Fruit fly (Drosophila melanogaster): ENCODE data around the gene skd.

Gene skd

dm6 chr3L:21027657-21028255, 522 bp upstream of the skd start, which contains the start of gene Pdss2 (continued):
- TF ChIP-seq Pdp1 (GFP tag; optimal IDR thresholded peaks at IDR 0.05) (peak; percentile 17 to 72), CG2120 (GFP tag; optimal IDR thresholded peaks at IDR 0.05) (peak; percentile 86), esg (GFP tag; conservative IDR thresholded peaks at IDR 0.05) (peak; percentile 63; the same call in 1 of the 2 replicates), Tbp (GFP tag; optimal IDR thresholded peaks at IDR 0.05) (no peak), Atf-2 (GFP tag; optimal IDR thresholded peaks at IDR 0.05) (peak; percentile 27), CG2129 (GFP tag; IDR thresholded peaks at IDR 0.05; ENCODE audit: partially characterized antibody) (0 out of 2 replicates have a peak, but pooled peaks have one; percentile 39), stwl (tag; optimal IDR thresholded peaks at IDR 0.05) (peak; percentile 17), CG14965 (GFP tag; optimal IDR thresholded peaks at IDR 0.05; ENCODE audit: borderline replicate concordance) (no peak), ac (GFP tag; optimal IDR thresholded peaks at IDR 0.05) (no peak), nerfin-1 (tag; optimal IDR thresholded peaks at IDR 0.05) (peak; percentile 94), cas (GFP tag; IDR thresholded peaks at IDR 0.05) (peak; percentile 46; the same call in 1 of the 2 replicates), CG10543 (GFP tag; optimal IDR thresholded peaks at IDR 0.05) (peak; percentile 88), ato (GFP tag; IDR thresholded peaks at IDR 0.05; ENCODE audit: partially characterized antibody) (peak; percentile 45; the same call in 1 of the 2 replicates), ci (GFP tag; IDR thresholded peaks at IDR 0.05) (peak; percentile 85), BtbVII (GFP tag; optimal IDR thresholded peaks at IDR 0.05) (peak; percentile 18), CG7556 (GFP tag; optimal IDR thresholded peaks at IDR 0.05) (peak; percentile 60), CG3838 (GFP tag; optimal IDR thresholded peaks at IDR 0.05) (peak; percentile 25), CG17912 (GFP tag; optimal IDR thresholded peaks at IDR 0.05) (no peak), wek (GFP tag; optimal IDR thresholded peaks at IDR 0.05) (peak; percentile 8), gro (GFP tag; optimal IDR thresholded peaks at IDR 0.05) (peak; percentile 72), aop (GFP tag; IDR thresholded peaks at IDR 0.05) (peak; percentile 45; the same call in 1 of the 2 replicates), Chrac-16 (GFP tag; optimal IDR thresholded peaks at IDR 0.05) (peak; percentile 80), Sox100B (GFP tag; optimal IDR thresholded peaks at IDR 0.05) (peak; percentile 53), ttk (GFP tag; IDR thresholded peaks at IDR 0.05) (peak; percentile 71), Poxn (GFP tag; IDR thresholded peaks at IDR 0.05) (peak; percentile 64; the same call in 1 of the 2 replicates), Hr78 (GFP tag; optimal IDR thresholded peaks at IDR 0.05) (peak in 1 of 2 experiments; percentile 22), CG14441 (GFP tag; IDR thresholded peaks at IDR 0.05) (peak; percentile 77), CG12071 (GFP tag; optimal IDR thresholded peaks at IDR 0.05) (no peak), Oli (tag; optimal IDR thresholded peaks at IDR 0.05) (peak; percentile 37), CG42726 (GFP tag; IDR thresholded peaks at IDR 0.05; ENCODE audit: partially characterized antibody) (peak; percentile 70; the same call in 1 of the 2 replicates), tx (GFP tag; optimal IDR thresholded peaks at IDR 0.05) (no peak), chm (GFP tag; IDR thresholded peaks at IDR 0.05) (peak; percentile 66), rib (GFP tag; IDR thresholded peaks at IDR 0.05) (peak; percentile 93), Dll (GFP tag; IDR thresholded peaks at IDR 0.05; ENCODE audit: partially characterized antibody) (peak; percentile 78), tup (GFP tag; optimal IDR thresholded peaks at IDR 0.05) (no peak), mam (GFP tag; optimal IDR thresholded peaks at IDR 0.05) (peak; percentile 83), CG13123 (GFP tag; optimal IDR thresholded peaks at IDR 0.05) (peak; percentile 37), bbx (GFP tag; IDR thresholded peaks at IDR 0.05; ENCODE audit: partially characterized antibody) (no peak; the same call in none of the 2 replicates), sim (GFP tag; IDR thresholded peaks at IDR 0.05) (0 out of 2 replicates have a peak, but pooled peaks have one; percentile 49), nmo (GFP tag; optimal IDR thresholded peaks at IDR 0.05) (peak; percentile 80), CG12219 (GFP tag; optimal IDR thresholded peaks at IDR 0.05) (peak; percentile 2), E2f1 (GFP tag; IDR thresholded peaks at IDR 0.05) (peak; percentile 75), HLHmδ (GFP tag; optimal IDR thresholded peaks at IDR 0.05) (peak; percentile 77), CG9215 (GFP tag; IDR thresholded peaks at IDR 0.05) (peak; percentile 73), salm (tag; optimal IDR thresholded peaks at IDR 0.05) (no peak), danr (GFP tag; IDR thresholded peaks at IDR 0.05) (peak; percentile 34; the same call in 1 of the 2 replicates), dimm (GFP tag; IDR thresholded peaks at IDR 0.05) (no peak), CG12236 (GFP tag; optimal IDR thresholded peaks at IDR 0.05) (peak; percentile 12), Awh (GFP tag; IDR thresholded peaks at IDR 0.05) (peak; percentile 66; the same call in 1 of the 2 replicates)
